Fruit fly (Drosophila melanogaster) whole organism, embryonic: ENCODE results near the gene sr.

Experiments used
- Abd-B ChIP-seq: fragments of 200-800 bp; sonication (Bioruptor generic); optimal IDR thresholded peaks from 2 replicates; lab custom pipeline; 2018; ENCODE audit warnings: missing biosample characterization, mild to moderate bottlenecking, missing genetic modification characterization, moderate library complexity
- Awh ChIP-seq: fragments of 200-800 bp; sonication (Bioruptor generic); IDR thresholded peaks from 2 replicates; pipeline ENCODE4, ENCODE4 v1.3.6; 2022; ENCODE audit warnings: missing biosample characterization, missing genetic modification characterization
- CG10274 ChIP-seq: fragments of 200-800 bp; sonication (Bioruptor generic); optimal IDR thresholded peaks from 3 replicates; lab custom pipeline; 2017; ENCODE audit warnings: missing biosample characterization, mild to moderate bottlenecking, missing genetic modification characterization
- CG10431 ChIP-seq: fragments of 200-800 bp; sonication (Bioruptor generic); optimal IDR thresholded peaks from 3 replicates; lab custom pipeline; 2018; ENCODE audit warnings: missing biosample characterization, mild to moderate bottlenecking, missing genetic modification characterization
- CG10462 ChIP-seq: fragments of 200-800 bp; sonication (Bioruptor generic); optimal IDR thresholded peaks from 2 replicates; lab custom pipeline; 2016; ENCODE audit warnings: missing biosample characterization, missing genetic modification characterization
- CG11398 ChIP-seq: fragments of 200-800 bp; sonication (Bioruptor generic); optimal IDR thresholded peaks from 2 replicates; lab custom pipeline; 2016; ENCODE audit warnings: missing biosample characterization, missing genetic modification characterization
- CG11504 ChIP-seq: fragments of 200-800 bp; sonication (Bioruptor generic); optimal IDR thresholded peaks from 3 replicates; lab custom pipeline; 2019; ENCODE audit warnings: missing biosample characterization, mild to moderate bottlenecking, missing genetic modification characterization, moderate library complexity
- CG11723 ChIP-seq: fragments of 200-800 bp; sonication (Bioruptor generic); optimal IDR thresholded peaks from 2 replicates; lab custom pipeline; 2017; ENCODE audit warnings: missing biosample characterization, mild to moderate bottlenecking, missing genetic modification characterization
- CG12155 ChIP-seq: fragments of 200-800 bp; sonication (Bioruptor generic); optimal IDR thresholded peaks from 3 replicates; lab custom pipeline; 2016; ENCODE audit warnings: missing biosample characterization, missing genetic modification characterization
- CG12391 ChIP-seq: fragments of 200-800 bp; sonication (Bioruptor generic); optimal IDR thresholded peaks from 3 replicates; lab custom pipeline; 2018; ENCODE audit warnings: missing biosample characterization, mild to moderate bottlenecking, missing genetic modification characterization, moderate library complexity
- CG12659 ChIP-seq: fragments of 200-800 bp; sonication (Bioruptor generic); optimal IDR thresholded peaks from 3 replicates; lab custom pipeline; 2017; ENCODE audit warnings: mild to moderate bottlenecking, missing biosample characterization, missing genetic modification reagents, missing genetic modification characterization
- CG1602 ChIP-seq: fragments of 200-800 bp; sonication (Bioruptor generic); optimal IDR thresholded peaks from 3 replicates; lab custom pipeline; 2016; ENCODE audit warnings: missing biosample characterization, missing genetic modification characterization
- CG17361 ChIP-seq: fragments of 200-800 bp; sonication (Bioruptor generic); IDR thresholded peaks from 3 replicates; pipeline ENCODE4 v1.3.6; 2022; ENCODE audit warnings: missing biosample characterization, missing genetic modification characterization
- CG18262 ChIP-seq: fragments of 200-800 bp; optimal IDR thresholded peaks from 3 replicates; lab custom pipeline; 2019; ENCODE audit warnings: missing biosample characterization, mild to moderate bottlenecking, missing genetic modification characterization, moderate library complexity
- CG33557 ChIP-seq: fragments of 200-800 bp; sonication (Bioruptor generic); optimal IDR thresholded peaks from 2 replicates; lab custom pipeline; 2019; ENCODE audit warnings: missing biosample characterization, mild to moderate bottlenecking, missing genetic modification characterization, moderate library complexity
- CG4424 ChIP-seq: fragments of 200-800 bp; sonication (Bioruptor generic); optimal IDR thresholded peaks from 3 replicates; lab custom pipeline; 2016; ENCODE audit warnings: missing biosample characterization, missing genetic modification characterization
- CG7556 ChIP-seq: fragments of 200-800 bp; sonication (Bioruptor generic); optimal IDR thresholded peaks from 2 replicates; lab custom pipeline; 2017; ENCODE audit warnings: missing biosample characterization, mild to moderate bottlenecking, missing genetic modification characterization
- CG7839 ChIP-seq: fragments of 200-800 bp; sonication (Bioruptor generic); optimal IDR thresholded peaks from 3 replicates; lab custom pipeline; 2018; ENCODE audit warnings: missing biosample characterization, mild to moderate bottlenecking, missing genetic modification characterization, moderate library complexity
- CG9437 ChIP-seq: fragments of 200-800 bp; sonication (Bioruptor generic); optimal IDR thresholded peaks from 2 replicates; lab custom pipeline; 2018; ENCODE audit warnings: missing biosample characterization, mild to moderate bottlenecking, missing genetic modification characterization
- CG9797 ChIP-seq: fragments of 200-800 bp; sonication (Bioruptor generic); optimal IDR thresholded peaks from 3 replicates; lab custom pipeline; 2018; ENCODE audit warnings: missing biosample characterization, mild to moderate bottlenecking, missing genetic modification characterization
- CkIIα-i1 ChIP-seq: fragments of 200-800 bp; sonication (Bioruptor generic); IDR thresholded peaks from 2 replicates; pipeline ENCODE4 v1.3.6; 2022; ENCODE audit warnings: missing biosample characterization, missing genetic modification characterization
- CrebB ChIP-seq: fragments of 200-800 bp; sonication (Bioruptor generic); optimal IDR thresholded peaks from 3 replicates; lab custom pipeline; 2018; ENCODE audit warnings: missing biosample characterization, mild to moderate bottlenecking, missing genetic modification characterization
- Dref ChIP-seq: fragments of 200-800 bp; sonication (Bioruptor generic); IDR thresholded peaks from 2 replicates; pipeline ENCODE4 v1.3.6; 2022; ENCODE audit warnings: missing biosample characterization, missing genetic modification characterization
- H2.0 ChIP-seq: fragments of 200-800 bp; sonication (Bioruptor generic); IDR thresholded peaks from 2 replicates; pipeline ENCODE4 v1.3.6; 2022; ENCODE audit warnings: missing biosample characterization, missing genetic modification characterization
- Max ChIP-seq: fragments of 200-800 bp; sonication (Bioruptor generic); optimal IDR thresholded peaks from 2 replicates; lab custom pipeline; 2016; ENCODE audit warnings: missing biosample characterization, mild to moderate bottlenecking, missing genetic modification characterization
- Oaz ChIP-seq: fragments of 200-800 bp; sonication (Bioruptor generic); IDR thresholded peaks from 2 replicates; pipeline ENCODE4 v1.3.6; 2022; ENCODE audit warnings: missing biosample characterization, missing genetic modification characterization
- Xrp1 ChIP-seq: fragments of 200-800 bp; sonication (Bioruptor generic); IDR thresholded peaks from 2 replicates; pipeline ENCODE4 v1.3.6; 2022; ENCODE audit warnings: missing biosample characterization, missing genetic modification characterization
- bsh ChIP-seq, 2 experiments: fragments of 200-800 bp; sonication (Bioruptor generic); optimal IDR thresholded peaks; 2 replicates each; lab custom pipeline; 2017 to 2018; ENCODE audit warnings: mild to moderate bottlenecking in 2 of 2, missing biosample characterization in 2 of 2, missing genetic modification characterization in 2 of 2, moderate library complexity in 1 of 2
- btn ChIP-seq: fragments of 200-800 bp; sonication (Bioruptor generic); optimal IDR thresholded peaks from 2 replicates; lab custom pipeline; 2016; ENCODE audit warnings: missing biosample characterization, missing genetic modification characterization
- cato ChIP-seq: fragments of 200-800 bp; sonication (Bioruptor generic); optimal IDR thresholded peaks from 2 replicates; lab custom pipeline; 2016; ENCODE audit warnings: missing biosample characterization, missing genetic modification characterization, borderline replicate concordance
- chif ChIP-seq, 2 experiments: fragments of 200-800 bp; sonication (Bioruptor generic); optimal IDR thresholded peaks; 3 replicates each; lab custom pipeline; 2016; ENCODE audit warnings: missing biosample characterization in 2 of 2, missing genetic modification characterization in 2 of 2
- chinmo ChIP-seq: fragments of 200-800 bp; sonication (Bioruptor generic); IDR thresholded peaks from 4 replicates; pipeline ENCODE4 v1.3.6; 2022; ENCODE audit warnings: missing biosample characterization, missing genetic modification characterization; ENCODE audit not compliant: partially characterized antibody
- dmrt99B ChIP-seq: fragments of 200-800 bp; sonication (Bioruptor generic); optimal IDR thresholded peaks from 2 replicates; lab custom pipeline; 2018; ENCODE audit warnings: missing biosample characterization, mild to moderate bottlenecking, missing genetic modification characterization, moderate library complexity
- grau ChIP-seq: fragments of 200-800 bp; optimal IDR thresholded peaks from 3 replicates; lab custom pipeline; 2019; ENCODE audit warnings: missing biosample characterization, mild to moderate bottlenecking, missing genetic modification characterization, moderate library complexity
- gsb ChIP-seq: fragments of 200-800 bp; sonication (Bioruptor generic); IDR thresholded peaks from 2 replicates; pipeline ENCODE4 v1.3.6; 2022; ENCODE audit warnings: missing biosample characterization, missing genetic modification characterization
- gsb-n ChIP-seq: fragments of 200-800 bp; sonication (Bioruptor generic); optimal IDR thresholded peaks from 3 replicates; lab custom pipeline; 2018; ENCODE audit warnings: missing biosample characterization, mild to moderate bottlenecking, missing genetic modification characterization
- her ChIP-seq: fragments of 200-800 bp; sonication (Bioruptor generic); optimal IDR thresholded peaks from 2 replicates; lab custom pipeline; 2016; ENCODE audit warnings: missing biosample characterization, missing genetic modification characterization
- hkb ChIP-seq, 2 experiments: fragments of 200-800 bp in 1 of 2; fragments of >200 bp in 1 of 2; sonication (Bioruptor generic) in 1 of 2; IDR thresholded peaks in 1 of 2; optimal IDR thresholded peaks in 1 of 2; 2 replicates each; pipeline versions ENCODE4 v1.3.6 to Lab custom; 2017 to 2022; ENCODE audit warnings: missing biosample characterization in 1 of 2, missing genetic modification characterization in 1 of 2
- org-1 ChIP-seq: fragments of 200-800 bp; sonication (Bioruptor generic); optimal IDR thresholded peaks from 2 replicates; lab custom pipeline; 2017; ENCODE audit warnings: missing biosample characterization, missing genetic modification characterization
- psq ChIP-seq: fragments of 200-800 bp; sonication (Bioruptor generic); optimal IDR thresholded peaks from 2 replicates; lab custom pipeline; 2017; ENCODE audit warnings: missing biosample characterization, missing genetic modification characterization
- sens ChIP-seq: fragments of 200-800 bp; sonication (Bioruptor generic); peaks from one replicate; lab custom pipeline; 2016; ENCODE audit warnings: missing biosample characterization, missing genetic modification characterization
- sens-2 ChIP-seq: fragments of 200-800 bp; sonication (Bioruptor generic); IDR thresholded peaks from 2 replicates; pipeline ENCODE4 v1.3.6; 2022; ENCODE audit warnings: missing biosample characterization, missing genetic modification characterization
- shn ChIP-seq: fragments of 200-800 bp; sonication (Bioruptor generic); optimal IDR thresholded peaks from 3 replicates; lab custom pipeline; 2016; ENCODE audit warnings: missing biosample characterization, missing genetic modification characterization
- sisA ChIP-seq: fragments of 200-800 bp; sonication (Bioruptor generic); IDR thresholded peaks from 2 replicates; pipeline ENCODE4 v1.3.6; 2022; ENCODE audit warnings: missing biosample characterization, missing genetic modification characterization
- slbo ChIP-seq: fragments of 200-800 bp; sonication (Bioruptor generic); IDR thresholded peaks from 2 replicates; pipeline ENCODE4 v1.3.6; 2022; ENCODE audit warnings: missing biosample characterization, missing genetic modification characterization
- unc-4 ChIP-seq: fragments of 200-800 bp; sonication (Bioruptor generic); IDR thresholded peaks from 2 replicates; pipeline ENCODE4 v1.3.6; 2022; ENCODE audit warnings: missing biosample characterization, missing genetic modification characterization; ENCODE audit not compliant: partially characterized antibody
- unpg ChIP-seq: fragments of 200-800 bp; sonication (Bioruptor generic); optimal IDR thresholded peaks from 3 replicates; lab custom pipeline; 2018; ENCODE audit warnings: missing biosample characterization, mild to moderate bottlenecking, missing genetic modification characterization, moderate library complexity
- z ChIP-seq: fragments of 200-800 bp; sonication (Bioruptor generic); IDR thresholded peaks from 3 replicates; pipeline ENCODE4 v1.3.6; 2022; ENCODE audit warnings: missing biosample characterization, missing genetic modification characterization
- zfh2 ChIP-seq: fragments of 200-800 bp; sonication (Bioruptor generic); optimal IDR thresholded peaks from 2 replicates; lab custom pipeline; 2016; ENCODE audit warnings: missing biosample characterization, missing genetic modification characterization

sr gene

dm6 chr3R:18049272-18050015 is 41.2 kb upstream of the sr start (continued):
- TF ChIP-seq Oaz (GFP tag; lab: Robert Waterston, UW) (no peak), CG1602 (peak; percentile 85), CG4424 (GFP tag; lab: Kevin White, UChicago) (peak; percentile 75), CG11398 (GFP tag; lab: Kevin White, UChicago) (peak; percentile 7), unpg (GFP tag; lab: Kevin White, UChicago) (peak; percentile 65), CG17361 (GFP tag; lab: Robert Waterston, UW) (peak; percentile 93), grau (tag; lab: Kevin White, UChicago) (peak; percentile 84), cato (peak; percentile 36), CG33557 (peak; percentile 30), CG11723 (GFP tag; lab: Kevin White, UChicago) (peak; percentile 63), Abd-B (GFP tag; lab: Kevin White, UChicago) (peak; percentile 75), gsb (GFP tag; lab: Robert Waterston, UW) (no peak), Xrp1 (GFP tag; lab: Robert Waterston, UW) (peak; percentile 53; the same call in 1 of the 2 replicates), CG18262 (tag; lab: Kevin White, UChicago) (peak; percentile 87), zfh2 (GFP tag; lab: Kevin White, UChicago) (no peak), chif (GFP tag; optimal IDR thresholded peaks at IDR 0.05; lab: Kevin White, UChicago) (peak; percentile 48 to 66), shn (peak; percentile 7), hkb (optimal IDR thresholded peaks at IDR 0.05; lab: Kevin White, UChicago) (no peak), hkb (GFP tag; IDR thresholded peaks at IDR 0.05; lab: Robert Waterston, UW) (peak; percentile 56), sisA (GFP tag; lab: Robert Waterston, UW) (peak; percentile 55; the same call in 1 of the 2 replicates), CG9797 (GFP tag; lab: Kevin White, UChicago) (no peak), bsh (GFP tag; optimal IDR thresholded peaks at IDR 0.05; lab: Kevin White, UChicago) (peak; percentile 42 to 75), dmrt99B (tag; lab: Kevin White, UChicago) (peak; percentile 82), gsb-n (tag; lab: Kevin White, UChicago) (peak; percentile 56), her (GFP tag; lab: Kevin White, UChicago) (no peak), Awh (GFP tag; lab: Robert Waterston, UW) (no peak), CG10431 (GFP tag; lab: Kevin White, UChicago) (no peak), CG10274 (GFP tag; lab: Kevin White, UChicago) (peak; percentile 27), z (peak; percentile 88), CG9437 (GFP tag; lab: Kevin White, UChicago) (peak; percentile 69), CG7556 (GFP tag; lab: Kevin White, UChicago) (peak; percentile 84), sens-2 (GFP tag; lab: Robert Waterston, UW) (no peak), CG11504 (tag; lab: Kevin White, UChicago) (peak; percentile 80), chinmo (GFP tag; lab: Robert Waterston, UW) (no peak), Max (peak; percentile 53), slbo (peak; percentile 63), CG7839 (peak; percentile 84), CG12659 (GFP tag; lab: Kevin White, UChicago) (peak; percentile 71), CkIIα-i1 (GFP tag; lab: Robert Waterston, UW) (no peak), Dref (GFP tag; lab: Robert Waterston, UW) (no peak), H2.0 (GFP tag; lab: Robert Waterston, UW) (peak; percentile 26; the same call in 1 of the 2 replicates), CG10462 (peak; percentile 61), CG12391 (peak; percentile 84), org-1 (GFP tag; lab: Kevin White, UChicago) (peak; percentile 73), CrebB (tag; lab: Kevin White, UChicago) (no peak), unc-4 (no peak), psq (GFP tag; lab: Kevin White, UChicago) (peak; percentile 30), CG12155 (peak; percentile 68), sens (GFP tag; lab: Kevin White, UChicago) (peak; percentile 96), btn (GFP tag; lab: Kevin White, UChicago) (no peak)
